Fruit fly (Drosophila melanogaster) whole organism, embryonic: ENCODE results near the gene Eip63F-1.

Experiments used
- B-H2 ChIP-seq: fragments of 200-800 bp; sonication (Bioruptor generic); optimal IDR thresholded peaks from 2 replicates; lab custom pipeline; 2018; ENCODE audit warnings: missing biosample characterization, mild to moderate bottlenecking, missing genetic modification characterization
- BEAF-32 ChIP-seq: fragments of 200-800 bp; sonication (Bioruptor generic); optimal IDR thresholded peaks from 3 replicates; lab custom pipeline; 2017; ENCODE audit warnings: missing biosample characterization, missing genetic modification characterization, mild to moderate bottlenecking, moderate library complexity, missing genetic modification reagents
- Bgb ChIP-seq: fragments of 200-800 bp; sonication (Bioruptor generic); IDR thresholded peaks from 2 replicates; pipeline ENCODE4 v1.3.6; 2022; ENCODE audit warnings: missing biosample characterization, missing genetic modification characterization; ENCODE audit not compliant: partially characterized antibody
- BtbVII ChIP-seq: fragments of 200-800 bp; sonication (Bioruptor generic); optimal IDR thresholded peaks from 3 replicates; lab custom pipeline; 2017; ENCODE audit warnings: missing biosample characterization, mild to moderate bottlenecking, missing genetic modification characterization
- CG10147 ChIP-seq: fragments of 200-800 bp; sonication (Bioruptor generic); optimal IDR thresholded peaks from 2 replicates; lab custom pipeline; 2019; ENCODE audit warnings: missing biosample characterization, mild to moderate bottlenecking, missing genetic modification characterization, moderate library complexity
- CG11093 ChIP-seq: fragments of 200-800 bp; sonication (Bioruptor generic); IDR thresholded peaks from 3 replicates; pipeline ENCODE4 v1.3.6; 2022; ENCODE audit warnings: missing biosample characterization, missing genetic modification characterization
- CG11695 ChIP-seq: fragments of 200-800 bp; sonication (Bioruptor generic); IDR thresholded peaks from 3 replicates; pipeline ENCODE4 v1.3.6; 2022; ENCODE audit warnings: missing biosample characterization, missing genetic modification characterization
- CG12942 ChIP-seq: fragments of 200-800 bp; sonication (Bioruptor generic); optimal IDR thresholded peaks from 3 replicates; lab custom pipeline; 2016; ENCODE audit warnings: missing biosample characterization, missing genetic modification characterization
- CG13287 ChIP-seq: fragments of 200-800 bp; sonication (Bioruptor generic); IDR thresholded peaks from 2 replicates; pipeline ENCODE4 v1.3.6; 2022; ENCODE audit warnings: missing biosample characterization, missing genetic modification characterization; ENCODE audit not compliant: partially characterized antibody
- CG15269 ChIP-seq: fragments of 200-800 bp; sonication (Bioruptor generic); optimal IDR thresholded peaks from 2 replicates; lab custom pipeline; 2018; ENCODE audit warnings: missing biosample characterization, mild to moderate bottlenecking, missing genetic modification characterization, moderate library complexity
- CG18262 ChIP-seq: fragments of 200-800 bp; optimal IDR thresholded peaks from 3 replicates; lab custom pipeline; 2019; ENCODE audit warnings: missing biosample characterization, mild to moderate bottlenecking, missing genetic modification characterization, moderate library complexity
- CG2116 ChIP-seq: fragments of 200-800 bp; sonication (Bioruptor generic); optimal IDR thresholded peaks from 3 replicates; lab custom pipeline; 2018; ENCODE audit warnings: missing biosample characterization, mild to moderate bottlenecking, missing genetic modification characterization
- CG2678 ChIP-seq: fragments of 200-800 bp; sonication (Bioruptor generic); optimal IDR thresholded peaks from 3 replicates; lab custom pipeline; 2019; ENCODE audit warnings: missing biosample characterization, mild to moderate bottlenecking, missing genetic modification characterization, moderate library complexity
- CG31441 ChIP-seq: fragments of 200-800 bp; sonication (Bioruptor generic); IDR thresholded peaks from 2 replicates; pipeline ENCODE4 v1.3.6; 2022; ENCODE audit warnings: missing biosample characterization, missing genetic modification characterization
- CG32532 ChIP-seq: fragments of 200-800 bp; sonication (Bioruptor generic); IDR thresholded peaks from 2 replicates; pipeline ENCODE4 v1.3.6; 2022; ENCODE audit warnings: missing biosample characterization, missing genetic modification characterization
- CG3281 ChIP-seq: fragments of 200-800 bp; sonication (Bioruptor generic); optimal IDR thresholded peaks from 3 replicates; lab custom pipeline; 2017; ENCODE audit warnings: missing biosample characterization, mild to moderate bottlenecking, missing genetic modification characterization
- CG7839 ChIP-seq: fragments of 200-800 bp; sonication (Bioruptor generic); optimal IDR thresholded peaks from 3 replicates; lab custom pipeline; 2018; ENCODE audit warnings: missing biosample characterization, mild to moderate bottlenecking, missing genetic modification characterization, moderate library complexity
- CG8290 ChIP-seq, 3 experiments: fragments of 200-800 bp; sonication (Bioruptor generic); optimal IDR thresholded peaks; 2 replicates each; lab custom pipeline; 2016 to 2019; ENCODE audit warnings: missing biosample characterization in 3 of 3, missing genetic modification characterization in 3 of 3, mild to moderate bottlenecking in 2 of 3, moderate library complexity in 1 of 3
- CG9932 ChIP-seq: fragments of 200-800 bp; sonication (Bioruptor generic); IDR thresholded peaks from 2 replicates; pipeline ENCODE4 v1.3.6; 2022; ENCODE audit warnings: missing biosample characterization, missing genetic modification characterization
- Chrac-16 ChIP-seq: fragments of 200-800 bp; sonication (Bioruptor generic); optimal IDR thresholded peaks from 3 replicates; lab custom pipeline; 2016; ENCODE audit warnings: missing biosample characterization, missing genetic modification characterization
- CoRest ChIP-seq: fragments of 200-800 bp; sonication (Bioruptor generic); optimal IDR thresholded peaks from 3 replicates; lab custom pipeline; 2018; ENCODE audit warnings: missing biosample characterization, mild to moderate bottlenecking, missing genetic modification characterization, moderate library complexity
- Doc3 ChIP-seq: fragments of 200-800 bp; sonication (Bioruptor generic); IDR thresholded peaks from 3 replicates; pipeline ENCODE4 v1.3.6; 2022; ENCODE audit warnings: missing biosample characterization, missing genetic modification characterization; ENCODE audit not compliant: partially characterized antibody
- Dp ChIP-seq: fragments of 200-800 bp; sonication (Bioruptor generic); optimal IDR thresholded peaks from 2 replicates; lab custom pipeline; 2018; ENCODE audit warnings: missing biosample characterization, mild to moderate bottlenecking, missing genetic modification characterization, moderate library complexity
- Fer1 ChIP-seq: fragments of 200-800 bp; sonication (Bioruptor generic); optimal IDR thresholded peaks from 2 replicates; lab custom pipeline; 2017; ENCODE audit warnings: missing biosample characterization, mild to moderate bottlenecking, missing genetic modification characterization
- HmgZ ChIP-seq: fragments of 200-800 bp; sonication (Bioruptor generic); optimal IDR thresholded peaks from 2 replicates; lab custom pipeline; 2018; ENCODE audit warnings: missing biosample characterization, mild to moderate bottlenecking, missing genetic modification characterization
- Hr51 ChIP-seq, 2 experiments: fragments of 200-800 bp; sonication (Bioruptor generic); optimal IDR thresholded peaks; 2 replicates in 1 of 2; 3 replicates in 1 of 2; lab custom pipeline; 2016 to 2018; ENCODE audit warnings: missing biosample characterization in 2 of 2, missing genetic modification characterization in 2 of 2, mild to moderate bottlenecking in 1 of 2, moderate library complexity in 1 of 2
- Lpt ChIP-seq: fragments of >200 bp; optimal IDR thresholded peaks from 2 replicates; lab custom pipeline; 2018; ENCODE audit warnings: missing biosample characterization, missing genetic modification characterization
- MBD-R2 ChIP-seq: fragments of 200-800 bp; sonication (Bioruptor generic); IDR thresholded peaks from 2 replicates; pipeline ENCODE4 v1.3.6; 2022; ENCODE audit warnings: missing biosample characterization, missing genetic modification characterization
- Med ChIP-seq: fragments of 200-800 bp; sonication (Bioruptor generic); peaks from one replicate; lab custom pipeline; 2016; ENCODE audit warnings: missing biosample characterization, missing genetic modification characterization, mild to moderate bottlenecking, inconsistent platforms, moderate library complexity
- Rfx ChIP-seq: fragments of 200-800 bp; sonication (Bioruptor generic); IDR thresholded peaks from 2 replicates; pipeline ENCODE4 v1.3.6; 2022; ENCODE audit warnings: missing biosample characterization, missing genetic modification characterization
- Scr ChIP-seq: fragments of 200-800 bp; sonication (Bioruptor generic); IDR thresholded peaks from 2 replicates; pipeline ENCODE4 v1.3.6; 2022; ENCODE audit warnings: missing biosample characterization, missing genetic modification characterization; ENCODE audit not compliant: partially characterized antibody
- amos ChIP-seq: fragments of 200-800 bp; sonication (Bioruptor generic); IDR thresholded peaks from 2 replicates; pipeline ENCODE4 v1.3.6; 2022; ENCODE audit warnings: missing biosample characterization, missing genetic modification characterization; ENCODE audit not compliant: partially characterized antibody
- bigmax ChIP-seq: fragments of 200-800 bp; sonication (Bioruptor generic); optimal IDR thresholded peaks from 2 replicates; lab custom pipeline; 2018; ENCODE audit warnings: missing biosample characterization, mild to moderate bottlenecking, missing genetic modification characterization
- chinmo ChIP-seq: fragments of 200-800 bp; sonication (Bioruptor generic); IDR thresholded peaks from 4 replicates; pipeline ENCODE4 v1.3.6; 2022; ENCODE audit warnings: missing biosample characterization, missing genetic modification characterization; ENCODE audit not compliant: partially characterized antibody
- dmrt11E ChIP-seq: fragments of 200-800 bp; sonication (Bioruptor generic); optimal IDR thresholded peaks from 3 replicates; lab custom pipeline; 2018; ENCODE audit warnings: missing biosample characterization, mild to moderate bottlenecking, missing genetic modification characterization, moderate library complexity
- dysf ChIP-seq: fragments of 200-800 bp; sonication (Bioruptor generic); IDR thresholded peaks from 3 replicates; pipeline ENCODE4 v1.3.6; 2022; ENCODE audit warnings: missing biosample characterization, missing genetic modification characterization
- lilli ChIP-seq: fragments of 200-800 bp; sonication (Bioruptor generic); optimal IDR thresholded peaks from 3 replicates; lab custom pipeline; 2016; ENCODE audit warnings: missing biosample characterization, missing genetic modification characterization
- pb ChIP-seq: fragments of 200-800 bp; sonication (Bioruptor generic); optimal IDR thresholded peaks from 3 replicates; lab custom pipeline; 2016; ENCODE audit warnings: missing biosample characterization, missing genetic modification characterization
- pho ChIP-seq: fragments of 200-800 bp; sonication (Bioruptor generic); optimal IDR thresholded peaks from 2 replicates; lab custom pipeline; 2016; ENCODE audit warnings: missing biosample characterization, missing genetic modification characterization
- prd ChIP-seq, 3 experiments: fragments of >200 bp in 2 of 3; fragments of 200-800 bp in 1 of 3; sonication (Bioruptor generic) in 1 of 3; optimal IDR thresholded peaks in 2 of 3; IDR thresholded peaks in 1 of 3; 2 replicates in 2 of 3; 3 replicates in 1 of 3; pipeline versions ENCODE4 v1.3.6 to Lab custom; 2017 to 2022; ENCODE audit warnings: missing biosample characterization in 1 of 3, missing genetic modification characterization in 1 of 3
- sens ChIP-seq: fragments of 200-800 bp; sonication (Bioruptor generic); peaks from one replicate; lab custom pipeline; 2016; ENCODE audit warnings: missing biosample characterization, missing genetic modification characterization
- sr ChIP-seq: fragments of 200-800 bp; sonication (Bioruptor generic); IDR thresholded peaks from 3 replicates; pipeline ENCODE4 v1.3.6; 2022; ENCODE audit warnings: missing biosample characterization, missing genetic modification characterization
- tgo ChIP-seq: fragments of 200-800 bp; sonication (Bioruptor generic); IDR thresholded peaks from 3 replicates; pipeline ENCODE4 v1.3.6; 2022; ENCODE audit warnings: missing biosample characterization, missing genetic modification characterization
- tna ChIP-seq: fragments of 200-800 bp; sonication (Bioruptor generic); IDR thresholded peaks from 2 replicates; pipeline ENCODE4 v1.3.6; 2022; ENCODE audit warnings: missing biosample characterization, missing genetic modification characterization; ENCODE audit not compliant: partially characterized antibody
- vnd ChIP-seq: fragments of 200-800 bp; sonication (Bioruptor generic); IDR thresholded peaks from 3 replicates; pipeline ENCODE4 v1.3.6; 2022; ENCODE audit warnings: missing biosample characterization, missing genetic modification characterization; ENCODE audit not compliant: partially characterized antibody
- zen ChIP-seq: fragments of 200-800 bp; sonication (Bioruptor generic); optimal IDR thresholded peaks from 3 replicates; lab custom pipeline; 2018; ENCODE audit warnings: missing biosample characterization, mild to moderate bottlenecking, missing genetic modification characterization, moderate library complexity

Gene Eip63F-1

DNA sequence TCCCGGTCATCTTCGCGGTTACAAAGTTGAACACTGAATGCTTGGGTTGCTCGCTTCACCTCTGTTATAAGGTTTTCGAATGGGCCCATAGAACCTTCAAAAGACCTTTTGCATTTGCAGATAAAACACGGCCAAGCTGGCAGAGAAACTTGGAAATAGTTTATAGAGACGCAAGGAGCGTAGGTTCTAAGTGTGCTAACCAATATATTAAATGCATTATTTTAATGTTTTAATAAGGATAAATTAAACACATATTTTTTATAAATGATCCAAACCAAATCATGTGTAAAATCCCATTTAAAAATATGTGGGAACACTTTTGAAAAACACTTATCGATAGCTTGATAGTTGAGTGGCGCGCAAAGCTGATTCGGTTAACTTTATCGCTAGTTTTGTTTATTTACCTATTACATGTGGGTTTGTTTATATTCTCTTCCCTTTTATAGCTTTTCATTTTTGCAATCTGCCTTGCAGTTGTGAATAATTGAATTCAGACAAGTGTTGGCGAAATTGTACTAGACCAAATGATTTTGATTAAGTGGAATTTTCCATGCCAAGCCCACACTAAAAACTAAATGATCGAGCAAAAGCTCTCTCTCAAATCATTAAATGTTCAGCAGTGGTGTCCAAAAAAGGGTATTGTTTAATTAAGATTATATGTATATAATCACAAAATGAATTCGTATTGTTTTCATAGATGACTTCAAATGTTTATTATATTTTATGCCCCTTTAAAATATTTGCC, 4.8 kb upstream of the Eip63F-1 start, which contains the start of gene CG12766 (continued):
- no peak for TF ChIP-seq dmrt11E
- TF ChIP-seq Dp, result peak; percentile 77
- no peak for TF ChIP-seq bigmax (GFP tag; lab: Kevin White, UChicago)
- peak; percentile 4 for TF ChIP-seq BEAF-32 (GFP tag; lab: Kevin White, UChicago)
- TF ChIP-seq Med (GFP tag; lab: Kevin White, UChicago), result peak; percentile 22
- no peak for TF ChIP-seq B-H2 (GFP tag; lab: Kevin White, UChicago)
- peak; percentile 32 for TF ChIP-seq Fer1 (GFP tag; lab: Kevin White, UChicago)
- TF ChIP-seq prd (optimal IDR thresholded peaks at IDR 0.05; lab: Kevin White, UChicago), result no peak
- 0 out of 3 replicates have a peak, but pooled peaks have one; percentile 5 for TF ChIP-seq prd (GFP tag; IDR thresholded peaks at IDR 0.05; lab: Robert Waterston, UW)
- peak; percentile 74; the same call in 2 of the 4 replicates for TF ChIP-seq chinmo (GFP tag; lab: Robert Waterston, UW)
- TF ChIP-seq Chrac-16 (GFP tag; lab: Kevin White, UChicago), result no peak
- peak; percentile 33; the same call in 1 of the 3 replicates for TF ChIP-seq vnd (GFP tag; lab: Robert Waterston, UW)
- TF ChIP-seq sr, result no peak
- peak; percentile 42; the same call in 1 of the 2 replicates for TF ChIP-seq CG32532
- no peak for TF ChIP-seq pb
- peak; percentile 0 for TF ChIP-seq CG3281
- peak; percentile 56 for TF ChIP-seq CG2678 (tag; lab: Kevin White, UChicago)
- TF ChIP-seq zen (tag; lab: Kevin White, UChicago), result no peak
- TF ChIP-seq Hr51 (GFP tag; optimal IDR thresholded peaks at IDR 0.05; lab: Kevin White, UChicago), result peak in 1 of 2 experiments; percentile 0
- TF ChIP-seq Scr, result peak; percentile 64
- TF ChIP-seq Lpt (GFP tag; lab: Kevin White, UChicago), result no peak
- no peak for TF ChIP-seq CoRest
- no peak for TF ChIP-seq lilli
- TF ChIP-seq CG8290 (GFP tag; optimal IDR thresholded peaks at IDR 0.05; lab: Kevin White, UChicago), result no peak
- TF ChIP-seq CG8290 (tag; optimal IDR thresholded peaks at IDR 0.05; lab: Kevin White, UChicago), result peak in 1 of 2 experiments; percentile 33
- peak; percentile 76 for TF ChIP-seq CG13287 (GFP tag; lab: Robert Waterston, UW)
- no peak for TF ChIP-seq CG12942 (GFP tag; lab: Kevin White, UChicago)
- no peak for TF ChIP-seq CG11093 (GFP tag; lab: Robert Waterston, UW)
- TF ChIP-seq CG18262 (tag; lab: Kevin White, UChicago), result no peak
- peak; percentile 11 for TF ChIP-seq CG10147 (GFP tag; lab: Kevin White, UChicago)
- no peak for TF ChIP-seq CG31441
- TF ChIP-seq tgo (GFP tag; lab: Robert Waterston, UW), result peak; percentile 23; the same call in 1 of the 3 replicates
- TF ChIP-seq pho, result no peak
- TF ChIP-seq CG9932, result peak; percentile 38; the same call in 1 of the 2 replicates
- TF ChIP-seq amos, result peak; percentile 47; the same call in 1 of the 2 replicates
- TF ChIP-seq sens (GFP tag; lab: Kevin White, UChicago), result peak; percentile 75
- peak; percentile 65; the same call in 1 of the 2 replicates for TF ChIP-seq Bgb
- TF ChIP-seq CG15269 (tag; lab: Kevin White, UChicago), result peak; percentile 36
- peak; percentile 15 for TF ChIP-seq HmgZ (tag; lab: Kevin White, UChicago)
- peak; percentile 71 for TF ChIP-seq tna (GFP tag; lab: Robert Waterston, UW)
- TF ChIP-seq CG11695 (GFP tag; lab: Robert Waterston, UW), result 0 out of 3 replicates have a peak, but pooled peaks have one; percentile 19
- peak; percentile 38; the same call in 2 of the 3 replicates for TF ChIP-seq Doc3 (GFP tag; lab: Robert Waterston, UW)
- TF ChIP-seq CG2116 (GFP tag; lab: Kevin White, UChicago), result peak; percentile 38
- TF ChIP-seq Rfx (GFP tag; lab: Robert Waterston, UW), result peak; percentile 53; the same call in 1 of the 2 replicates
- TF ChIP-seq dysf (GFP tag; lab: Robert Waterston, UW), result peak; percentile 23; the same call in 1 of the 3 replicates
- TF ChIP-seq CG7839, result peak; percentile 30
- no peak for TF ChIP-seq BtbVII
- TF ChIP-seq MBD-R2 (GFP tag; lab: Robert Waterston, UW), result peak; percentile 23; the same call in 1 of the 2 replicates
